Fruit fly (Drosophila melanogaster): ENCODE results near the gene boi.

The boi gene

dm6 chrX:2447750-2448299, 22.0 kb downstream of the boi start, which contains the start of gene z (continued):
- TF ChIP-seq Taf1 (GFP tag; IDR thresholded peaks at IDR 0.05) (no peak), Lpt (GFP tag; optimal IDR thresholded peaks at IDR 0.05) (no peak), jigr1 (GFP tag; IDR thresholded peaks at IDR 0.05) (no peak), CG4360 (GFP tag; IDR thresholded peaks at IDR 0.05) (no peak), vfl (GFP tag; optimal IDR thresholded peaks at IDR 0.05) (no peak), CG6654 (GFP tag; optimal IDR thresholded peaks at IDR 0.05) (no peak), exex (tag; optimal IDR thresholded peaks at IDR 0.05) (no peak), seq (GFP tag; IDR thresholded peaks at IDR 0.05) (no peak), nerfin-2 (GFP tag; IDR thresholded peaks at IDR 0.05; ENCODE audit: partially characterized antibody) (peak; percentile 92), sc (optimal IDR thresholded peaks at IDR 0.05) (no peak), sc (GFP tag; optimal IDR thresholded peaks at IDR 0.05) (no peak), luna (GFP tag; optimal IDR thresholded peaks at IDR 0.05) (no peak), psq (GFP tag; optimal IDR thresholded peaks at IDR 0.05) (no peak), CG42726 (GFP tag; IDR thresholded peaks at IDR 0.05; ENCODE audit: partially characterized antibody) (peak; percentile 88), CG17359 (tag; optimal IDR thresholded peaks at IDR 0.05) (no peak), sr (GFP tag; IDR thresholded peaks at IDR 0.05) (no peak), CG11398 (GFP tag; optimal IDR thresholded peaks at IDR 0.05) (no peak), grau (tag; optimal IDR thresholded peaks at IDR 0.05) (no peak), CG7357 (GFP tag; IDR thresholded peaks at IDR 0.05) (no peak), Chrac-16 (GFP tag; optimal IDR thresholded peaks at IDR 0.05) (no peak), tin (GFP tag; optimal IDR thresholded peaks at IDR 0.05) (no peak), CG10267 (tag; optimal IDR thresholded peaks at IDR 0.05) (peak; percentile 54), gro (GFP tag; optimal IDR thresholded peaks at IDR 0.05) (peak; percentile 21), CG1603 (tag; optimal IDR thresholded peaks at IDR 0.05) (no peak), caup (GFP tag; optimal IDR thresholded peaks at IDR 0.05; ENCODE audit: severe bottlenecking) (no peak), ato (GFP tag; IDR thresholded peaks at IDR 0.05; ENCODE audit: partially characterized antibody) (peak; percentile 84), CG10321 (GFP tag; IDR thresholded peaks at IDR 0.05) (no peak), CG15011 (GFP tag; optimal IDR thresholded peaks at IDR 0.05) (no peak), CG2129 (GFP tag; IDR thresholded peaks at IDR 0.05; ENCODE audit: partially characterized antibody) (peak; percentile 80), CG6272 (GFP tag; IDR thresholded peaks at IDR 0.05) (no peak), Ravus (GFP tag; IDR thresholded peaks at IDR 0.05) (no peak), CG14441 (GFP tag; IDR thresholded peaks at IDR 0.05) (no peak), CG5245 (GFP tag; optimal IDR thresholded peaks at IDR 0.05) (no peak), wor (GFP tag; IDR thresholded peaks at IDR 0.05) (no peak), gcm (GFP tag; optimal IDR thresholded peaks at IDR 0.05) (no peak), Dp (GFP tag; optimal IDR thresholded peaks at IDR 0.05) (peak; percentile 72), CG12219 (GFP tag; optimal IDR thresholded peaks at IDR 0.05) (no peak), CTCF (GFP tag; optimal IDR thresholded peaks at IDR 0.05) (no peak), CG32772 (GFP tag; IDR thresholded peaks at IDR 0.05) (no peak), stwl (tag; optimal IDR thresholded peaks at IDR 0.05) (peak; percentile 53), Sin3A (optimal IDR thresholded peaks at IDR 0.05) (peak; percentile 57), ash1 (GFP tag; optimal IDR thresholded peaks at IDR 0.05) (no peak), CG16813 (GFP tag; IDR thresholded peaks at IDR 0.05; ENCODE audit: partially characterized antibody) (peak; percentile 93), Sox102F (GFP tag; optimal IDR thresholded peaks at IDR 0.05) (no peak), pum (GFP tag; optimal IDR thresholded peaks at IDR 0.05) (no peak), prd (optimal IDR thresholded peaks at IDR 0.05) (no peak), prd (GFP tag; IDR thresholded peaks at IDR 0.05) (no peak), eve (GFP tag; optimal IDR thresholded peaks at IDR 0.05) (no peak), Doc3 (GFP tag; IDR thresholded peaks at IDR 0.05; ENCODE audit: partially characterized antibody) (peak; percentile 85), CG18599 (GFP tag; optimal IDR thresholded peaks at IDR 0.05) (no peak), chinmo (GFP tag; IDR thresholded peaks at IDR 0.05; ENCODE audit: partially characterized antibody) (peak; percentile 88), CG7745 (tag; optimal IDR thresholded peaks at IDR 0.05) (no peak)

Data from whole organism, embryonic.